Fruit fly (Drosophila melanogaster) whole organism, embryonic: ENCODE data around the gene STUB1.

ENCODE experiments used
- Blimp-1 ChIP-seq: fragments of 200-800 bp; sonication (Bioruptor generic); optimal IDR thresholded peaks from 3 replicates; lab custom pipeline; 2018; ENCODE audit warnings: missing biosample characterization, missing genetic modification characterization, mild to moderate bottlenecking, moderate library complexity, missing genetic modification reagents
- C15 ChIP-seq: fragments of 200-800 bp; sonication (Bioruptor generic); IDR thresholded peaks from 3 replicates; pipeline ENCODE4 v1.3.6; 2022; ENCODE audit warnings: missing biosample characterization, missing genetic modification characterization
- CG1024 ChIP-seq: fragments of 200-800 bp; sonication (Bioruptor generic); IDR thresholded peaks from 2 replicates; pipeline ENCODE4 v1.3.6; 2022; ENCODE audit warnings: missing biosample characterization, missing genetic modification characterization
- CG10462 ChIP-seq: fragments of 200-800 bp; sonication (Bioruptor generic); optimal IDR thresholded peaks from 2 replicates; lab custom pipeline; 2016; ENCODE audit warnings: missing biosample characterization, missing genetic modification characterization
- CG11696 ChIP-seq: fragments of 200-800 bp; sonication (Bioruptor generic); IDR thresholded peaks from 2 replicates; pipeline ENCODE4 v1.3.6; 2022; ENCODE audit warnings: missing biosample characterization, missing genetic modification characterization
- CG12155 ChIP-seq: fragments of 200-800 bp; sonication (Bioruptor generic); optimal IDR thresholded peaks from 3 replicates; lab custom pipeline; 2016; ENCODE audit warnings: missing biosample characterization, missing genetic modification characterization
- CG14014 ChIP-seq: fragments of 200-800 bp; sonication (Bioruptor generic); IDR thresholded peaks from 2 replicates; pipeline ENCODE4 v1.3.6; 2022; ENCODE audit warnings: missing biosample characterization, missing genetic modification characterization
- CG14441 ChIP-seq: fragments of 200-800 bp; sonication (Bioruptor generic); IDR thresholded peaks from 2 replicates; pipeline ENCODE4 v1.3.6; 2022; ENCODE audit warnings: missing biosample characterization, missing genetic modification characterization
- CG14965 ChIP-seq: fragments of 200-800 bp; sonication (Bioruptor generic); optimal IDR thresholded peaks from 2 replicates; lab custom pipeline; 2016; ENCODE audit warnings: missing biosample characterization, missing genetic modification characterization, borderline replicate concordance
- CG15073 ChIP-seq: fragments of 200-800 bp; sonication (Bioruptor generic); optimal IDR thresholded peaks from 2 replicates; lab custom pipeline; 2016; ENCODE audit warnings: missing biosample characterization, missing genetic modification characterization
- CG15479 ChIP-seq: fragments of 200-800 bp; sonication (Bioruptor generic); optimal IDR thresholded peaks from 3 replicates; lab custom pipeline; 2019; ENCODE audit warnings: missing biosample characterization, mild to moderate bottlenecking, missing genetic modification characterization, moderate library complexity
- CG17328 ChIP-seq: fragments of 200-800 bp; sonication (Bioruptor generic); IDR thresholded peaks from 2 replicates; pipeline ENCODE4 v1.3.6; 2022; ENCODE audit warnings: missing biosample characterization, missing genetic modification characterization
- CG3281 ChIP-seq: fragments of 200-800 bp; sonication (Bioruptor generic); optimal IDR thresholded peaks from 3 replicates; lab custom pipeline; 2017; ENCODE audit warnings: missing biosample characterization, mild to moderate bottlenecking, missing genetic modification characterization
- CG34224 ChIP-seq: fragments of 200-800 bp; sonication (Bioruptor generic); IDR thresholded peaks from 3 replicates; pipeline ENCODE4 v1.3.6; 2022; ENCODE audit warnings: missing biosample characterization, missing genetic modification characterization; ENCODE audit not compliant: partially characterized antibody
- CG4617 ChIP-seq: fragments of 200-800 bp; sonication (Bioruptor generic); optimal IDR thresholded peaks from 3 replicates; lab custom pipeline; 2016; ENCODE audit warnings: missing biosample characterization, missing genetic modification characterization, borderline replicate concordance
- CG4820 ChIP-seq: fragments of 200-800 bp; sonication (Bioruptor generic); optimal IDR thresholded peaks from 3 replicates; lab custom pipeline; 2016; ENCODE audit warnings: missing biosample characterization, missing genetic modification characterization
- CG6689 ChIP-seq: fragments of 200-800 bp; sonication (Bioruptor generic); IDR thresholded peaks from 2 replicates; pipeline ENCODE4 v1.3.6; 2022; ENCODE audit warnings: missing biosample characterization, missing genetic modification characterization
- CG7271 ChIP-seq: fragments of 200-800 bp; sonication (Bioruptor generic); optimal IDR thresholded peaks from 2 replicates; lab custom pipeline; 2018; ENCODE audit warnings: missing biosample characterization, mild to moderate bottlenecking, missing genetic modification characterization, moderate library complexity
- CG7839 ChIP-seq: fragments of 200-800 bp; sonication (Bioruptor generic); optimal IDR thresholded peaks from 3 replicates; lab custom pipeline; 2018; ENCODE audit warnings: missing biosample characterization, mild to moderate bottlenecking, missing genetic modification characterization, moderate library complexity
- CG7963 ChIP-seq: fragments of 200-800 bp; sonication (Bioruptor generic); IDR thresholded peaks from 3 replicates; pipeline ENCODE4 v1.3.6; 2022; ENCODE audit warnings: missing biosample characterization, missing genetic modification characterization; ENCODE audit not compliant: partially characterized antibody
- CG8944 ChIP-seq: fragments of 200-800 bp; sonication (Bioruptor generic); optimal IDR thresholded peaks from 3 replicates; lab custom pipeline; 2016; ENCODE audit warnings: missing biosample characterization, missing genetic modification characterization
- CG9437 ChIP-seq: fragments of 200-800 bp; sonication (Bioruptor generic); optimal IDR thresholded peaks from 2 replicates; lab custom pipeline; 2018; ENCODE audit warnings: missing biosample characterization, mild to moderate bottlenecking, missing genetic modification characterization
- CTCF ChIP-seq: fragments of 200-800 bp; sonication (Bioruptor generic); optimal IDR thresholded peaks from 2 replicates; lab custom pipeline; 2017; ENCODE audit warnings: missing biosample characterization, mild to moderate bottlenecking, missing genetic modification characterization, moderate library complexity
- D ChIP-seq, 2 experiments: fragments of 200-800 bp in 1 of 2; fragments of >200 bp in 1 of 2; sonication (Bioruptor generic) in 1 of 2; optimal IDR thresholded peaks; 2 replicates in 1 of 2; 3 replicates in 1 of 2; lab custom pipeline; 2017; ENCODE audit warnings: mild to moderate bottlenecking in 1 of 2, missing biosample characterization in 1 of 2, missing genetic modification characterization in 1 of 2, missing genetic modification reagents in 1 of 2
- Hey ChIP-seq: fragments of 200-800 bp; sonication (Bioruptor generic); optimal IDR thresholded peaks from 3 replicates; lab custom pipeline; 2018; ENCODE audit warnings: missing biosample characterization, mild to moderate bottlenecking, missing genetic modification characterization
- HmgD ChIP-seq: fragments of 200-800 bp; sonication (Bioruptor generic); optimal IDR thresholded peaks from 3 replicates; lab custom pipeline; 2016; ENCODE audit warnings: missing biosample characterization, missing genetic modification characterization
- Med ChIP-seq: fragments of 200-800 bp; sonication (Bioruptor generic); peaks from one replicate; lab custom pipeline; 2016; ENCODE audit warnings: missing biosample characterization, missing genetic modification characterization, mild to moderate bottlenecking, inconsistent platforms, moderate library complexity
- NfI ChIP-seq: fragments of 200-800 bp; sonication (Bioruptor generic); optimal IDR thresholded peaks from 3 replicates; lab custom pipeline; 2018; ENCODE audit warnings: missing biosample characterization, mild to moderate bottlenecking, missing genetic modification characterization, moderate library complexity
- Opbp ChIP-seq: fragments of 200-800 bp; sonication (Bioruptor generic); IDR thresholded peaks from 3 replicates; pipeline ENCODE4 v1.3.6; 2022; ENCODE audit warnings: missing biosample characterization, missing genetic modification characterization; ENCODE audit not compliant: partially characterized antibody
- Rx ChIP-seq: fragments of 200-800 bp; sonication (Bioruptor generic); IDR thresholded peaks from 2 replicates; pipeline ENCODE4 v1.3.6; 2022; ENCODE audit warnings: missing biosample characterization, missing genetic modification characterization
- Six4 ChIP-seq: fragments of 200-800 bp; sonication (Bioruptor generic); optimal IDR thresholded peaks from 2 replicates; lab custom pipeline; 2016; ENCODE audit warnings: missing biosample characterization, missing genetic modification characterization
- Usf ChIP-seq: fragments of 200-800 bp; sonication (Bioruptor generic); optimal IDR thresholded peaks from 2 replicates; lab custom pipeline; 2017; ENCODE audit warnings: missing genotype, missing biosample characterization, missing genetic modification characterization
- dati ChIP-seq: fragments of 200-800 bp; sonication (Bioruptor generic); IDR thresholded peaks from 2 replicates; pipeline ENCODE4 v1.3.6; 2022; ENCODE audit warnings: missing biosample characterization, missing genetic modification characterization
- eve ChIP-seq, 2 experiments: fragments of >200 bp; optimal IDR thresholded peaks; 2 replicates each; lab custom pipeline; 2017; ENCODE audit warnings: missing biosample characterization in 2 of 2, missing genetic modification characterization in 2 of 2
- gcm ChIP-seq: fragments of 200-800 bp; sonication (Bioruptor generic); optimal IDR thresholded peaks from 2 replicates; lab custom pipeline; 2019; ENCODE audit warnings: missing biosample characterization, mild to moderate bottlenecking, missing genetic modification characterization, moderate library complexity
- grn ChIP-seq: fragments of 200-800 bp; sonication (Bioruptor generic); optimal IDR thresholded peaks from 3 replicates; lab custom pipeline; 2017; ENCODE audit warnings: missing biosample characterization, missing genetic modification characterization
- hb ChIP-seq: fragments of 200-800 bp; sonication (Bioruptor generic); IDR thresholded peaks from 3 replicates; pipeline ENCODE4 v1.3.6; 2022; ENCODE audit warnings: missing biosample characterization, missing genetic modification characterization; ENCODE audit not compliant: partially characterized antibody
- jumu ChIP-seq: fragments of 200-800 bp; sonication (Bioruptor generic); optimal IDR thresholded peaks from 3 replicates; lab custom pipeline; 2016; ENCODE audit warnings: missing biosample characterization, missing genetic modification characterization
- klu ChIP-seq: fragments of 200-800 bp; sonication (Bioruptor generic); IDR thresholded peaks from 2 replicates; pipeline ENCODE4 v1.3.6; 2022; ENCODE audit warnings: missing biosample characterization, missing genetic modification characterization
- lbe ChIP-seq: fragments of 200-800 bp; sonication (Bioruptor generic); optimal IDR thresholded peaks from 2 replicates; lab custom pipeline; 2016; ENCODE audit warnings: missing biosample characterization, mild to moderate bottlenecking, missing genetic modification characterization
- lmd ChIP-seq: fragments of 200-800 bp; sonication (Bioruptor generic); IDR thresholded peaks from 2 replicates; pipeline ENCODE4 v1.3.6; 2022; ENCODE audit warnings: missing biosample characterization, missing genetic modification characterization
- nau ChIP-seq: fragments of 200-800 bp; sonication (Bioruptor generic); optimal IDR thresholded peaks from 3 replicates; lab custom pipeline; 2017; ENCODE audit warnings: missing biosample characterization, mild to moderate bottlenecking, missing genetic modification characterization, missing genetic modification reagents
- oc ChIP-seq: fragments of 200-800 bp; sonication (Bioruptor generic); optimal IDR thresholded peaks from 2 replicates; lab custom pipeline; 2018; ENCODE audit warnings: missing biosample characterization, mild to moderate bottlenecking, missing genetic modification characterization, moderate library complexity
- repo ChIP-seq: fragments of 200-800 bp; sonication (Bioruptor generic); optimal IDR thresholded peaks from 2 replicates; lab custom pipeline; 2016; ENCODE audit warnings: missing biosample characterization, missing genetic modification characterization
- scrt ChIP-seq: fragments of 200-800 bp; sonication (Bioruptor generic); optimal IDR thresholded peaks from 2 replicates; lab custom pipeline; 2018; ENCODE audit warnings: missing biosample characterization, mild to moderate bottlenecking, missing genetic modification characterization, moderate library complexity
- tll ChIP-seq, 2 experiments: fragments of 200-800 bp in 1 of 2; fragments of >200 bp in 1 of 2; sonication (Bioruptor generic) in 1 of 2; optimal IDR thresholded peaks; 2 replicates each; lab custom pipeline; 2017 to 2019; ENCODE audit warnings: missing biosample characterization in 2 of 2, missing genetic modification characterization in 2 of 2, mild to moderate bottlenecking in 1 of 2, moderate library complexity in 1 of 2
- trem ChIP-seq: fragments of 200-800 bp; optimal IDR thresholded peaks from 3 replicates; lab custom pipeline; 2019; ENCODE audit warnings: missing biosample characterization, mild to moderate bottlenecking, missing genetic modification characterization, moderate library complexity
- wek ChIP-seq: fragments of 200-800 bp; sonication (Bioruptor generic); optimal IDR thresholded peaks from 3 replicates; lab custom pipeline; 2018; ENCODE audit warnings: missing biosample characterization, mild to moderate bottlenecking, missing genetic modification characterization, moderate library complexity
- zen2 ChIP-seq: fragments of 200-800 bp; sonication (Bioruptor generic); IDR thresholded peaks from 3 replicates; pipeline ENCODE4 v1.3.6; 2022; ENCODE audit warnings: missing biosample characterization, missing genetic modification characterization; ENCODE audit not compliant: partially characterized antibody

Gene STUB1

DNA sequence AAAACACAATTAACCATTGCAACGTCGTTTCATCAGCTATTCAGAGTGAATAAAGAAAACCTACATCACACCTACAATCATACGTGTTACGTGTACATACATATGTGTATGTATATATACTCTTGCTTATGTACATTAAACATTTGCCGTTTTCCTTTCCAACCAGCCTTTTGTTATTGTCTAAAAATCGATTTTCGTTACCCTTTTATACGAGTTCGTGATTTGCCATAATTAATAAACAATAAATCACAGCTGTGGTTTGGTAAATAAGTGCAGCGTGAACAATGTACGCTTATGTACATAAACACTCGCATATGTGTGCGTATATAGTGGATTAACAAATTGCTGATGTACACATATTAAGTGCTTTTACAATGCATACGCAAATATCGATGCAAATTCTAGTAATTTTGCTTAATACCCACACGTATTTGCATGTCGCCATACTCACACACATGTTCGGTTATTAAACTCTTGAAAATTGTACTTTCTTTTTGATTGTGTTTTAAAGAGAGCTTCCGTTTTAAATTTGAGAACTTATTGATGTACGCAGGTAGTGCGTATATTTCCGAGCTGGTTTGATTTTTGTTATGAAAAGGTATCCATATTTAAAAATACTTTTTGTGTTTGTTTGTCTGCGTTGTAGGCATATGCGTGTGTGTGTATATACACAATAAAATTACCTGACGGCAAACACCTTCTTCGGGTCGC is 40.3 kb upstream of the STUB1 start (continued):
- TF ChIP-seq nau (GFP tag; lab: Kevin White, UChicago), result no peak
- TF ChIP-seq CG8944 (GFP tag; lab: Kevin White, UChicago), result no peak
- no peak for TF ChIP-seq CG10462
- TF ChIP-seq CG14441 (GFP tag; lab: Robert Waterston, UW), result no peak
- no peak for TF ChIP-seq HmgD (GFP tag; lab: Kevin White, UChicago)
- TF ChIP-seq Rx (GFP tag; lab: Robert Waterston, UW), result no peak
- no peak for TF ChIP-seq lbe (GFP tag; lab: Kevin White, UChicago)
- no peak for TF ChIP-seq gcm
- no peak for TF ChIP-seq CG7839 (tag; lab: Kevin White, UChicago)
- TF ChIP-seq zen2, result no peak
- TF ChIP-seq CG1024 (GFP tag; lab: Robert Waterston, UW), result no peak
- TF ChIP-seq grn (GFP tag; lab: Kevin White, UChicago), result no peak
- TF ChIP-seq Opbp (GFP tag; lab: Robert Waterston, UW), result no peak
- no peak for TF ChIP-seq hb (GFP tag; lab: Robert Waterston, UW)
- TF ChIP-seq eve (GFP tag; optimal IDR thresholded peaks at IDR 0.05; lab: Kevin White, UChicago), result peak in 1 of 2 experiments; percentile 91
- TF ChIP-seq Six4, result no peak
- TF ChIP-seq C15 (GFP tag; lab: Robert Waterston, UW), result no peak
- TF ChIP-seq tll (GFP tag; optimal IDR thresholded peaks at IDR 0.05; lab: Kevin White, UChicago), result peak in 1 of 2 experiments; percentile 30
- TF ChIP-seq CG14965 (GFP tag; lab: Kevin White, UChicago), result no peak
- no peak for TF ChIP-seq CG7963
- no peak for TF ChIP-seq CG9437 (GFP tag; lab: Kevin White, UChicago)
- TF ChIP-seq CG6689 (GFP tag; lab: Robert Waterston, UW), result no peak
- TF ChIP-seq CG3281 (GFP tag; lab: Kevin White, UChicago), result peak; percentile 5
- no peak for TF ChIP-seq NfI (GFP tag; lab: Kevin White, UChicago)
- no peak for TF ChIP-seq trem (tag; lab: Kevin White, UChicago)
- no peak for TF ChIP-seq dati (GFP tag; lab: Robert Waterston, UW)
- peak; percentile 42 for TF ChIP-seq wek (GFP tag; lab: Kevin White, UChicago)
- TF ChIP-seq klu (GFP tag; lab: Robert Waterston, UW), result no peak
- TF ChIP-seq Med (GFP tag; lab: Kevin White, UChicago), result peak; percentile 70
- TF ChIP-seq CG15073, result no peak
- no peak for TF ChIP-seq CG15479 (GFP tag; lab: Kevin White, UChicago)
- TF ChIP-seq Usf (GFP tag; lab: Kevin White, UChicago), result no peak
- TF ChIP-seq CTCF (GFP tag; lab: Kevin White, UChicago), result no peak
- TF ChIP-seq jumu (GFP tag; lab: Kevin White, UChicago), result no peak
- TF ChIP-seq CG34224, result no peak
- TF ChIP-seq oc (tag; lab: Kevin White, UChicago), result no peak
- TF ChIP-seq D (optimal IDR thresholded peaks at IDR 0.05; lab: Kevin White, UChicago), result no peak
- TF ChIP-seq D (GFP tag; optimal IDR thresholded peaks at IDR 0.05; lab: Kevin White, UChicago), result no peak
- TF ChIP-seq CG14014 (GFP tag; lab: Robert Waterston, UW), result peak; percentile 27; the same call in 1 of the 2 replicates
- TF ChIP-seq lmd (GFP tag; lab: Robert Waterston, UW), result no peak
- TF ChIP-seq CG12155, result no peak
- TF ChIP-seq repo (GFP tag; lab: Kevin White, UChicago), result no peak
- no peak for TF ChIP-seq CG11696 (GFP tag; lab: Robert Waterston, UW)
- TF ChIP-seq scrt, result no peak
- TF ChIP-seq Hey (tag; lab: Kevin White, UChicago), result no peak
- TF ChIP-seq CG4617, result peak; percentile 17
- TF ChIP-seq CG7271 (tag; lab: Kevin White, UChicago), result no peak
- TF ChIP-seq CG17328, result no peak
- no peak for TF ChIP-seq Blimp-1 (GFP tag; lab: Kevin White, UChicago)
- TF ChIP-seq CG4820 (GFP tag; lab: Kevin White, UChicago), result no peak
